Worm (Caenorhabditis elegans) whole organism, midembryonic: Measurements from ENCODE around the gene acdh-10.

Experiments
- T22C8.4 ChIP-seq: fragments of 200-800 bp; sonication (Bioruptor generic); IDR thresholded peaks from 2 replicates; pipeline ENCODE4 v1.3.6; 2022; ENCODE audit warnings: missing genetic modification characterization, missing compliant biosample characterization
- cog-1 ChIP-seq: sonication (generic microtip); optimal IDR thresholded peaks from 2 replicates; lab custom pipeline; 2016; ENCODE audit warnings: missing genetic modification characterization, missing compliant biosample characterization
- flt-1 ChIP-seq: fragments of 200-800 bp; sonication (Bioruptor generic); IDR thresholded peaks from 2 replicates; pipeline ENCODE4 v1.3.6; 2022; ENCODE audit warnings: missing genetic modification characterization, missing compliant biosample characterization
- klf-2 ChIP-seq: fragments of 200-800 bp; sonication (Bioruptor generic); conservative IDR thresholded peaks from 2 replicates; pipeline ENCODE4 v1.3.6; 2022; ENCODE audit warnings: missing genetic modification reagents, missing genetic modification characterization, missing compliant biosample characterization
- med-1 ChIP-seq: sonication (generic microtip); optimal IDR thresholded peaks from 2 replicates; lab custom pipeline; 2017; ENCODE audit warnings: missing genetic modification characterization, mild to moderate bottlenecking, missing compliant biosample characterization, antibody characterized with exemption, missing genetic modification reagents; ENCODE audit not compliant: insufficient read depth
- ref-1 ChIP-seq: fragments of 200-800 bp; sonication (Bioruptor generic); conservative IDR thresholded peaks from 2 replicates; pipeline ENCODE4 v1.3.6; 2022; ENCODE audit warnings: missing genetic modification reagents, missing genetic modification characterization, missing compliant biosample characterization
- tab-1 ChIP-seq: fragments of 200-800 bp; sonication (Bioruptor generic); IDR thresholded peaks from 2 replicates; pipeline ENCODE4 v1.3.6; 2022; ENCODE audit warnings: missing genetic modification characterization, missing compliant biosample characterization
- ztf-23 ChIP-seq: fragments of 200-800 bp; sonication (Bioruptor generic); IDR thresholded peaks from 2 replicates; pipeline ENCODE4 v1.3.6; 2022; ENCODE audit warnings: missing genetic modification reagents, missing genetic modification characterization, missing compliant biosample characterization
- ztf-29 ChIP-seq: fragments of 200-800 bp; sonication (Bioruptor generic); IDR thresholded peaks from 2 replicates; pipeline ENCODE4 v1.3.6; 2022; ENCODE audit warnings: missing genetic modification reagents, missing genetic modification characterization, missing compliant biosample characterization

The acdh-10 gene

DNA sequence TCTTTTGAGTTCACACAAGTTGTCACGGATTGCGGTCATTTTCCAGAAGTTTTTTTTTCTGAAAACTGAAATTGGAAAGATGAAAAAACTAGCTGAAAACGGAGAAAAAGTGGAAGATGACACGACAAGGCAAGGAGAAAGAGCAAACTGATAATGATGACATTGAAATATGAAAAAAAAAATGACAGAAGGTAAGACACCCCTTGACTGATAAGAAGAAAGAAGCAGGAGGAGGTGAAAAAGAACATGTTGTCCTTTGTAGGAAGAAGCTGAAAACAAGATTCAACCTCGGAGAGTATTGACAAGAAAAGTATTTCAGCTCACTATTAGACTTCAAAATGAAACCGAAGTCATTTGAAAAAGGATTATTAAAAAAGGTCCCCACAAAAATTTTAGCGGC is 19.6 kb downstream of the acdh-10 start, which contains the start of gene B0302.5:
TSS of gene B0302.5 (minus strand) at position 58 of the 400 bp plus-strand sequence.
- TF ChIP-seq tab-1 (GFP tag; lab: Robert Waterston, UW) (no peak), T22C8.4 (GFP tag; lab: Robert Waterston, UW) (no peak), ztf-29 (no peak), flt-1 (no peak), cog-1 (no peak), klf-2 (no peak), med-1 (GFP tag; lab: Kevin White, UChicago) (no peak), ztf-23 (GFP tag; lab: Robert Waterston, UW) (no peak), ref-1 (no peak)

ce11 chrX:17185696-17186430 is 28.8 kb downstream of the acdh-10 start, which contains the start of gene sid-3:
Gene sid-3 (plus strand): TSS chrX:17186380.
- TF ChIP-seq cog-1 (no peak), ref-1 (no peak), med-1 (GFP tag; lab: Kevin White, UChicago) (no peak), tab-1 (GFP tag; lab: Robert Waterston, UW) (no peak), flt-1 (no peak)

DNA sequence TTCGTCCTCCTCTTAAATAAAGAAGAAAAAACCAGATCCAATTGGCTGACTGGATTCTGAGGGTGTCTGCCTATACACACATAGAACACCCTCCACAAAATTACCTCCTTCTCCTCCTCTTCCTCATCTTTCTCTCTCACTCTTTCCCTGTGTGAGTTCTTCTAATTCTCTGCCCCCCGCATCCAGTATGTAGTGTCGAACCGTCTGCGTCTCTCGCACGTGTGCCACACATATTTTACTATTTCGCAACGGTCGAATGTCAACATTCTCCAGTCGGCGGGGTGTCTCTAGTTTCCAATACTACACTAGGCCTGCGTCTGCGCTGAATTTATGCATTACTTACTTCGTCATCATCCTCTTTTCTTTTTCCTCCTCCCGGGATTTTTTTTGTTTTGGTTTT is 30.3 kb downstream of the acdh-10 start:
- no peak for TF ChIP-seq ref-1
- 0 out of 2 replicates have a peak, but pooled peaks have one; percentile 47 for TF ChIP-seq flt-1
- no peak for TF ChIP-seq klf-2
- no peak for TF ChIP-seq T22C8.4 (GFP tag; lab: Robert Waterston, UW)
- no peak for TF ChIP-seq ztf-29
- peak; percentile 53 for TF ChIP-seq cog-1
- TF ChIP-seq ztf-23 (GFP tag; lab: Robert Waterston, UW), result no peak

DNA sequence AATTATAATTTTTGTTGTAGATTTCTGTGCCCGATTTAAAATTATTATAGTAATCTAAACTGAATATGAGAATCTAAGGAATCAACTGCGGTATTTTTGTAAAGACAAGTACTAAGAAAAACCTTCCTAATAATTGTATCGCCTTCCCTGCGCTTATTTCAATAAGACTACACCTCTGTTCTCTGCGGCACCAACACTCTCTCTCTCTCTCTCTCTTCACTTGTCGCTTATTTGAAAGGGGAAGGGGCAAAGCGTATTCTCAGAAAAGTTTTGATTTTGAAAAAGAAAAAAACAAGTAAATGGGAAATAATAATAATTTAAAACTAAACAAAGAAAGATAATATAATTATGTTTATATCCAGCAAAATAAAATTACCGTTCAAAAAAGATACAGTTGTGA is 33.5 kb downstream of the acdh-10 start:
- TF ChIP-seq klf-2 (no peak), ref-1 (no peak), tab-1 (GFP tag; lab: Robert Waterston, UW) (no peak), ztf-29 (no peak), T22C8.4 (GFP tag; lab: Robert Waterston, UW) (no peak), flt-1 (peak; percentile 62), med-1 (GFP tag; lab: Kevin White, UChicago) (no peak), cog-1 (no peak), ztf-23 (GFP tag; lab: Robert Waterston, UW) (peak; percentile 48; the same call in 1 of the 2 replicates)

DNA sequence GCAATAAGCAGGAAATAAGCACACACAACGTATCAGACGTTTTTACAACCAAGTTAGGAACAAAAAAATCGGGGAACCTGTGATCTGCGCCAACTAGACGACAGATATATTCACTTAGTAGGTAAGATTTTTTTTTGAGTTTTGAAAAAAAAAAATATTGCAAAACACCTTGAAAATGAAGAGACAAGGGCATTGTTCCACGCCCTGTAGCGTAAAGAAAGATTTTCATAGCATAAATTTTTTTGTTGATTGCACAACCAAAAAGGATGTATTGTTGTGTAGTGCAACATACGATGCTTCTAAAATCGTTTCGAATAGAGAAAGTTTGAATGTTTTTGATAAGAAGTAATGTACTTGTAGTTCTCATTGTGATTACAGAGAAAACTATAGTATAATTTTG is 34.6 kb downstream of the acdh-10 start:
- TF ChIP-seq med-1 (GFP tag; lab: Kevin White, UChicago) (no peak), T22C8.4 (GFP tag; lab: Robert Waterston, UW) (no peak), ref-1 (no peak), ztf-29 (no peak), tab-1 (GFP tag; lab: Robert Waterston, UW) (no peak), cog-1 (no peak), flt-1 (no peak), klf-2 (no peak), ztf-23 (GFP tag; lab: Robert Waterston, UW) (no peak)

- no peak for TF ChIP-seq ztf-23 (GFP tag; lab: Robert Waterston, UW)
- TF ChIP-seq T22C8.4 (GFP tag; lab: Robert Waterston, UW), result no peak
- no peak for TF ChIP-seq klf-2
- TF ChIP-seq cog-1, result no peak
- no peak for TF ChIP-seq flt-1
- no peak for TF ChIP-seq tab-1 (GFP tag; lab: Robert Waterston, UW)
- no peak for TF ChIP-seq ztf-29
- no peak for TF ChIP-seq med-1 (GFP tag; lab: Kevin White, UChicago)
- no peak for TF ChIP-seq ref-1
Observed at ce11 chrX:17178239-17178638, 36.5 kb downstream of the acdh-10 start, which contains the start of gene B0302.2. Gene B0302.2 (plus strand): TSS chrX:17178539.

DNA sequence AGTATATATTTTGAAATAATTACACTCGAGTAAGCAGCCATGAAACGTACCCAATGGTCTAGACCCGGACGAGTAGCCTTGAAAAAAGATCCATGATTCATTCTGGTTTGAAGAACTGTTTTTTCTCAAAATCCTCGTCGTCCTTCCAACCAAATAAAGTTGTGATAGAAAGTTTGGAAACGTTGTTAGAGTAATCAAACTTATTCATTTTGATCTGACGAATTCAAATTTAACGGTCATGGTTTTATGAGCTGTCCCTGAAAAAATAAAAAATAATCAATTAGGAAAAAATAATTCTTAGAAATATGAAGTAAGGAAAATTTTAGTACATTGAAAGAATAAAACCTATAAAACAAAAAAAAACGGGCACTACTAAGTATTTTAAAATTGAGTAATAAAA is 38.0 kb downstream of the acdh-10 start, which contains the start of gene B0302.4:
TSS of gene B0302.4 (minus strand) at position 101 of the 400 bp plus-strand sequence.
- TF ChIP-seq flt-1 (no peak), ztf-29 (no peak), ztf-23 (GFP tag; lab: Robert Waterston, UW) (no peak), cog-1 (no peak), T22C8.4 (GFP tag; lab: Robert Waterston, UW) (no peak), ref-1 (no peak), tab-1 (GFP tag; lab: Robert Waterston, UW) (no peak), klf-2 (no peak), med-1 (GFP tag; lab: Kevin White, UChicago) (no peak)

ce11 chrX:17170401-17170800 is 44.3 kb downstream of the acdh-10 start:
- TF ChIP-seq klf-2 (no peak), ztf-29 (no peak), med-1 (GFP tag; lab: Kevin White, UChicago) (no peak), tab-1 (GFP tag; lab: Robert Waterston, UW) (no peak), ztf-23 (GFP tag; lab: Robert Waterston, UW) (no peak), ref-1 (no peak), flt-1 (no peak), T22C8.4 (GFP tag; lab: Robert Waterston, UW) (no peak), cog-1 (no peak)

DNA sequence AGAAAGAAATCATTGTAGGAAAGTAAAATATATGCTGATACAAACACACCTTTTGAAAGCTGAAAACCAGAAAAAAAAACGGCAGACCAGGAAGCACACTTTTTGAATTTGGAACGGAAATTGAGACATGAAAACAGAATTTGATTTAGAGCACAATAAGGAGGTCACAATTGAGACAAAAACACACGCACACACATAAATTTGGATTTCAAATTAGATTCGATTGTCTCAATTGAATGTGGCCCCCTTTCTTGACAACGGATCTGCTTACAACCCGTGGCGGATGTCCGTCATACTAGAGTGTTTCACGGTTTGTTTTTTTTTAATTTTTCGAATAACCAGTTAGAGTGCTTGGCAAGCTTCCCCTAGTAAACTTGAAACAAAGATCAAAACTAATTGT is 46.6 kb downstream of the acdh-10 start:
- TF ChIP-seq flt-1, result no peak
- TF ChIP-seq cog-1, result no peak
- no peak for TF ChIP-seq tab-1 (GFP tag; lab: Robert Waterston, UW)
- TF ChIP-seq ref-1, result no peak
- no peak for TF ChIP-seq ztf-23 (GFP tag; lab: Robert Waterston, UW)
- no peak for TF ChIP-seq ztf-29
